Worm (Caenorhabditis elegans) whole organism, young adult: Measurements from ENCODE around the gene clec-223.

Source experiments
- B0261.1 ChIP-seq: sonication (generic microtip); optimal IDR thresholded peaks from 2 replicates; lab custom pipeline; 2016; ENCODE audit warnings: mild to moderate bottlenecking, missing genetic modification characterization, moderate library complexity, missing compliant biosample characterization
- C06A6.2 ChIP-seq: fragments of 200-800 bp; sonication (Bioruptor generic); conservative IDR thresholded peaks from 2 replicates; pipeline ENCODE4 v1.3.6; 2022; ENCODE audit warnings: missing genetic modification characterization, missing compliant biosample characterization
- D2030.7 ChIP-seq: fragments of 200-800 bp; sonication (Bioruptor generic); IDR thresholded peaks from 2 replicates; pipeline ENCODE4 v1.3.6; 2022; ENCODE audit warnings: missing genetic modification reagents, missing genetic modification characterization, missing compliant biosample characterization
- F33H1.4 ChIP-seq: fragments of 200-800 bp; sonication (Bioruptor generic); IDR thresholded peaks from 2 replicates; pipeline ENCODE4 v1.3.6; 2022; ENCODE audit warnings: missing genetic modification reagents, missing genetic modification characterization, missing compliant biosample characterization
- F49E8.2 ChIP-seq: sonication (generic microtip); optimal IDR thresholded peaks from 3 replicates; lab custom pipeline; 2017; ENCODE audit warnings: missing genetic modification characterization, mild to moderate bottlenecking, missing compliant biosample characterization, antibody characterized with exemption, moderate library complexity; ENCODE audit not compliant: insufficient read depth
- F52B5.7 ChIP-seq: sonication (generic microtip); optimal IDR thresholded peaks from 2 replicates; lab custom pipeline; 2016; ENCODE audit warnings: mild to moderate bottlenecking, missing genetic modification characterization, missing compliant biosample characterization
- F55B11.4 ChIP-seq: sonication (generic microtip); optimal IDR thresholded peaks from 2 replicates; lab custom pipeline; 2016; ENCODE audit warnings: missing compliant biosample characterization, missing genetic modification characterization, borderline replicate concordance; ENCODE audit not compliant: insufficient read depth
- K11D2.4 ChIP-seq: fragments of 200-800 bp; sonication (Bioruptor generic); IDR thresholded peaks from 2 replicates; pipeline ENCODE4 v1.3.6; 2022; ENCODE audit warnings: missing genetic modification reagents, missing genetic modification characterization, missing compliant biosample characterization
- T07F8.4 ChIP-seq: sonication (generic microtip); optimal IDR thresholded peaks from 2 replicates; lab custom pipeline; 2016; ENCODE audit warnings: mild to moderate bottlenecking, missing genetic modification characterization, moderate library complexity, missing compliant biosample characterization
- ama-1 ChIP-seq, 3 experiments: fragments of 150-350 bp in 1 of 3; sonication (generic microtip) in 2 of 3; optimal IDR thresholded peaks; 2 replicates each; lab custom pipeline; 2014 to 2018; ENCODE audit warnings: missing biosample characterization in 2 of 3, missing genetic modification characterization in 2 of 3, missing genetic modification reagents in 2 of 3
- atf-7 ChIP-seq: sonication (generic microtip); optimal IDR thresholded peaks from 2 replicates; lab custom pipeline; 2017; ENCODE audit warnings: mild to moderate bottlenecking, missing genetic modification characterization, missing compliant biosample characterization
- athp-1 ChIP-seq: sonication (generic microtip); optimal IDR thresholded peaks from 2 replicates; lab custom pipeline; 2017; ENCODE audit warnings: mild to moderate bottlenecking, missing genetic modification characterization, missing compliant biosample characterization
- ccch-3 ChIP-seq: fragments of 200-800 bp; sonication (Bioruptor generic); optimal IDR thresholded peaks from 2 replicates; lab custom pipeline; 2018; ENCODE audit warnings: mild to moderate bottlenecking, missing genetic modification characterization, missing compliant biosample characterization
- ceh-27 ChIP-seq: fragments of 200-800 bp; sonication (Bioruptor generic); optimal IDR thresholded peaks from 2 replicates; lab custom pipeline; 2018; ENCODE audit warnings: mild to moderate bottlenecking, missing genetic modification characterization, moderate library complexity, missing compliant biosample characterization
- ceh-91 ChIP-seq: fragments of 200-800 bp; sonication (Bioruptor generic); IDR thresholded peaks from 2 replicates; pipeline ENCODE4 v1.3.6; 2022; ENCODE audit warnings: missing genetic modification reagents, missing genetic modification characterization, missing compliant biosample characterization
- die-1 ChIP-seq: sonication (generic microtip); optimal IDR thresholded peaks from 2 replicates; lab custom pipeline; 2016; ENCODE audit warnings: missing genotype, mild to moderate bottlenecking, missing genetic modification characterization, missing compliant biosample characterization
- dpff-1 ChIP-seq: sonication (generic microtip); optimal IDR thresholded peaks from 2 replicates; lab custom pipeline; 2017; ENCODE audit warnings: mild to moderate bottlenecking, missing genetic modification characterization, missing compliant biosample characterization
- efl-1 ChIP-seq: fragments of 150-350 bp; optimal IDR thresholded peaks from 2 replicates; lab custom pipeline; 2014; ENCODE audit warnings: missing biosample characterization, missing genetic modification reagents, missing genetic modification characterization
- ets-4 ChIP-seq: fragments of 200-800 bp; sonication (Bioruptor generic); optimal IDR thresholded peaks from 2 replicates; lab custom pipeline; 2018; ENCODE audit warnings: mild to moderate bottlenecking, missing genetic modification characterization, missing compliant biosample characterization
- gei-17 ChIP-seq: fragments of 200-800 bp; sonication (Bioruptor generic); optimal IDR thresholded peaks from 2 replicates; lab custom pipeline; 2018; ENCODE audit warnings: mild to moderate bottlenecking, missing genetic modification characterization, missing compliant biosample characterization
- him-1 ChIP-seq: sonication (generic microtip); optimal IDR thresholded peaks from 2 replicates; lab custom pipeline; 2016; ENCODE audit warnings: missing genotype, missing genetic modification reagents, missing genetic modification characterization, missing compliant biosample characterization
- hlh-26 ChIP-seq: fragments of 200-800 bp; sonication (Bioruptor generic); conservative IDR thresholded peaks from 2 replicates; pipeline ENCODE4 v1.3.6; 2022; ENCODE audit warnings: missing genetic modification reagents, missing genetic modification characterization, missing compliant biosample characterization
- hmg-20 ChIP-seq: fragments of 200-800 bp; sonication (Bioruptor generic); IDR thresholded peaks from 2 replicates; pipeline ENCODE4 v1.3.6; 2022; ENCODE audit warnings: missing genetic modification reagents, missing genetic modification characterization, missing compliant biosample characterization
- hsf-1 ChIP-seq: fragments of 200-800 bp; sonication (Bioruptor generic); IDR thresholded peaks from 2 replicates; pipeline ENCODE4 v1.3.6; 2022; ENCODE audit warnings: missing genetic modification reagents, missing genetic modification characterization, missing compliant biosample characterization
- lin-35 ChIP-seq, 3 experiments: fragments of 150-350 bp in 2 of 3; sonication (generic microtip) in 1 of 3; optimal IDR thresholded peaks; 2 replicates each; lab custom pipeline; 2014 to 2018; ENCODE audit warnings: missing biosample characterization in 3 of 3, missing genetic modification characterization in 3 of 3, missing genetic modification reagents in 3 of 3
- lin-54 ChIP-seq: fragments of 200-800 bp; sonication (Bioruptor generic); optimal IDR thresholded peaks from 2 replicates; lab custom pipeline; 2018; ENCODE audit warnings: mild to moderate bottlenecking, missing genetic modification characterization, missing compliant biosample characterization
- lsl-1 ChIP-seq: fragments of 200-800 bp; sonication (Bioruptor generic); optimal IDR thresholded peaks from 2 replicates; lab custom pipeline; 2018; ENCODE audit warnings: mild to moderate bottlenecking, missing genetic modification characterization, moderate library complexity, missing compliant biosample characterization
- madf-3 ChIP-seq: fragments of 200-800 bp; sonication (Bioruptor generic); IDR thresholded peaks from 2 replicates; pipeline ENCODE4 v1.3.6; 2022; ENCODE audit warnings: missing genetic modification reagents, missing genetic modification characterization, missing compliant biosample characterization
- madf-6 ChIP-seq: fragments of 200-800 bp; sonication (Bioruptor generic); IDR thresholded peaks from 2 replicates; pipeline ENCODE4 v1.3.6; 2022; ENCODE audit warnings: missing genetic modification reagents, missing genetic modification characterization, missing compliant biosample characterization
- madf-8 ChIP-seq: fragments of 200-800 bp; sonication (Bioruptor generic); conservative IDR thresholded peaks from 2 replicates; pipeline ENCODE4 v1.3.6; 2022; ENCODE audit warnings: missing genetic modification reagents, missing genetic modification characterization, missing compliant biosample characterization
- mcd-1 ChIP-seq: fragments of 200-800 bp; sonication (Bioruptor generic); IDR thresholded peaks from 2 replicates; pipeline ENCODE4 v1.3.6; 2022; ENCODE audit warnings: missing genetic modification reagents, missing genetic modification characterization, missing compliant biosample characterization
- mel-28 ChIP-seq: sonication (generic microtip); optimal IDR thresholded peaks from 2 replicates; lab custom pipeline; 2016; ENCODE audit warnings: borderline replicate concordance, mild to moderate bottlenecking, missing genetic modification characterization, missing compliant biosample characterization
- mes-4 ChIP-seq: sonication (generic microtip); optimal IDR thresholded peaks from 2 replicates; lab custom pipeline; 2016; ENCODE audit warnings: missing genotype, missing genetic modification characterization, missing compliant biosample characterization
- nhr-120 ChIP-seq: fragments of 200-800 bp; sonication (Bioruptor generic); IDR thresholded peaks from 2 replicates; pipeline ENCODE4 v1.3.6; 2022; ENCODE audit warnings: missing genetic modification characterization, missing compliant biosample characterization
- nhr-179 ChIP-seq: sonication (generic microtip); optimal IDR thresholded peaks from 2 replicates; lab custom pipeline; 2016; ENCODE audit warnings: mild to moderate bottlenecking, missing genetic modification characterization, missing compliant biosample characterization
- snpc-1.1 ChIP-seq: sonication (generic microtip); optimal IDR thresholded peaks from 2 replicates; lab custom pipeline; 2017; ENCODE audit warnings: missing genetic modification characterization, mild to moderate bottlenecking, missing compliant biosample characterization, antibody characterized with exemption, moderate library complexity, missing genotype, missing genetic modification reagents; ENCODE audit not compliant: insufficient read depth
- snpc-1.3 ChIP-seq: sonication (generic microtip); optimal IDR thresholded peaks from 2 replicates; lab custom pipeline; 2017; ENCODE audit warnings: missing genetic modification characterization, mild to moderate bottlenecking, missing compliant biosample characterization, antibody characterized with exemption, moderate library complexity, missing genotype, missing genetic modification reagents; ENCODE audit not compliant: insufficient read depth
- snpc-3.4 ChIP-seq: sonication (generic microtip); optimal IDR thresholded peaks from 2 replicates; lab custom pipeline; 2017; ENCODE audit warnings: missing genetic modification characterization, mild to moderate bottlenecking, missing compliant biosample characterization, antibody characterized with exemption, moderate library complexity, missing genotype, missing genetic modification reagents
- snpc-4 ChIP-seq, 5 experiments: fragments of 150-350 bp in 1 of 5; sonication (generic microtip) in 4 of 5; optimal IDR thresholded peaks; 2 replicates each; lab custom pipeline; 2014 to 2018; ENCODE audit warnings: missing genetic modification characterization in 5 of 5, missing biosample characterization in 3 of 5, antibody characterized with exemption in 2 of 5, mild to moderate bottlenecking in 2 of 5, missing compliant biosample characterization in 2 of 5, missing genotype in 2 of 5, moderate library complexity in 2 of 5, missing genetic modification reagents in 1 of 5
- somi-1 ChIP-seq: fragments of 200-800 bp; sonication (Bioruptor generic); optimal IDR thresholded peaks from 2 replicates; lab custom pipeline; 2018; ENCODE audit warnings: mild to moderate bottlenecking, missing genetic modification characterization, missing compliant biosample characterization
- sptf-2 ChIP-seq: fragments of 200-800 bp; sonication (Bioruptor generic); optimal IDR thresholded peaks from 2 replicates; lab custom pipeline; 2018; ENCODE audit warnings: mild to moderate bottlenecking, missing genetic modification characterization, missing compliant biosample characterization
- tlf-1 ChIP-seq: fragments of 200-800 bp; sonication (Bioruptor generic); optimal IDR thresholded peaks from 2 replicates; lab custom pipeline; 2018; ENCODE audit warnings: mild to moderate bottlenecking, missing genetic modification characterization, missing compliant biosample characterization
- unc-130 ChIP-seq: sonication (generic microtip); optimal IDR thresholded peaks from 2 replicates; lab custom pipeline; 2016; ENCODE audit warnings: missing genetic modification reagents, missing genetic modification characterization, missing compliant biosample characterization
- unc-62 ChIP-seq: fragments of 150-350 bp; optimal IDR thresholded peaks from 2 replicates; lab custom pipeline; 2014; ENCODE audit warnings: missing biosample characterization, missing genetic modification reagents, missing genetic modification characterization
- xnd-1 ChIP-seq: sonication (generic microtip); optimal IDR thresholded peaks from 2 replicates; lab custom pipeline; 2016; ENCODE audit warnings: missing genotype, missing genetic modification reagents, missing genetic modification characterization, missing compliant biosample characterization

clec-223 gene

DNA sequence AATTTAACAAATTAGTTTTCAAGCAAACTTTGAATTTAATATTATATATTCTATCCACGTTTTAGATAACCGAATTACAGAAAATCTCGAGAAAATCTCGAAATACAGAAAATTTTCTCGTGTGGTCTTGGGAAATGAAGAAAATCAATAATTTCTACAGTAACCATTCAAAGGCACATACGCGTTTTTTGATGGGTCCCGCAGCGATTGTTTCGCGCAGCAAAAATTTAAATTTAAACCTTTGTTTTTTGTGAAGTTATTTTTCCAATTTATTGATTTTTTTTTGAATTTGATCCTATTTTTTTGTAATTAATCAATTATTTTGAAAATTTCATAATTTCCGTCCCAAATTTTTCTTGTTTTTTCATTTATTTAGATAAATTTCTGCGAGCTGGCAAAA, 6.6 kb downstream of the clec-223 start:
- TF ChIP-seq hsf-1 (GFP tag; lab: Robert Waterston, UW) = no peak
- TF ChIP-seq snpc-1.3 = peak; percentile 40
- no peak for TF ChIP-seq unc-62 (GFP tag; lab: Kevin White, UChicago)
- no peak for TF ChIP-seq madf-3
- TF ChIP-seq ceh-27 (GFP tag; lab: Kevin White, UChicago) = no peak
- TF ChIP-seq ceh-91 = peak; percentile 45; the same call in 1 of the 2 replicates
- TF ChIP-seq K11D2.4 (GFP tag; lab: Robert Waterston, UW) = no peak
- TF ChIP-seq ccch-3 (GFP tag; lab: Kevin White, UChicago) = no peak
- peak; percentile 6 for TF ChIP-seq athp-1 (tag; lab: Kevin White, UChicago)
- TF ChIP-seq snpc-3.4 (tag; lab: Kevin White, UChicago) = peak; percentile 72
- TF ChIP-seq him-1 (tag; lab: Kevin White, UChicago) = peak; percentile 5
- TF ChIP-seq atf-7 (tag; lab: Kevin White, UChicago) = no peak
- TF ChIP-seq mes-4 (tag; lab: Kevin White, UChicago) = no peak
- TF ChIP-seq D2030.7 (GFP tag; lab: Robert Waterston, UW) = peak; percentile 51; the same call in 1 of the 2 replicates
- peak; percentile 22 for TF ChIP-seq efl-1
- no peak for TF ChIP-seq T07F8.4 (tag; lab: Kevin White, UChicago)
- peak; percentile 95 for TF ChIP-seq madf-6 (GFP tag; lab: Robert Waterston, UW)
- TF ChIP-seq dpff-1 (tag; lab: Kevin White, UChicago) = no peak
- no peak for TF ChIP-seq unc-130 (GFP tag; lab: Kevin White, UChicago)
- no peak for TF ChIP-seq ama-1 (optimal IDR thresholded peaks at IDR 0.05; lab: Kevin White, UChicago)
- no peak for TF ChIP-seq ama-1 (GFP tag; optimal IDR thresholded peaks at IDR 0.05; lab: Kevin White, UChicago)
- TF ChIP-seq snpc-4 (GFP tag; optimal IDR thresholded peaks at IDR 0.05; lab: Kevin White, UChicago) = no peak
- TF ChIP-seq snpc-4 (tag; optimal IDR thresholded peaks at IDR 0.05; lab: Kevin White, UChicago) = peak in 1 of 4 experiments; percentile 47
- TF ChIP-seq lin-54 (GFP tag; lab: Kevin White, UChicago) = peak; percentile 78
- no peak for TF ChIP-seq nhr-179 (tag; lab: Kevin White, UChicago)
- peak; percentile 95 for TF ChIP-seq F33H1.4 (GFP tag; lab: Robert Waterston, UW)
- no peak for TF ChIP-seq hlh-26
- peak; percentile 37; the same call in 1 of the 2 replicates for TF ChIP-seq mcd-1 (GFP tag; lab: Robert Waterston, UW)
- TF ChIP-seq lin-35 (GFP tag; optimal IDR thresholded peaks at IDR 0.05; lab: Kevin White, UChicago) = no peak
- no peak for TF ChIP-seq somi-1 (GFP tag; lab: Kevin White, UChicago)
- no peak for TF ChIP-seq die-1
- TF ChIP-seq tlf-1 (GFP tag; lab: Kevin White, UChicago) = no peak
- TF ChIP-seq snpc-1.1 = peak; percentile 1
- TF ChIP-seq F55B11.4 (tag; lab: Kevin White, UChicago) = no peak
- TF ChIP-seq hmg-20 = no peak
- no peak for TF ChIP-seq gei-17
- TF ChIP-seq F52B5.7 (tag; lab: Kevin White, UChicago) = no peak
- TF ChIP-seq madf-8 (GFP tag; lab: Robert Waterston, UW) = peak; percentile 81
- TF ChIP-seq mel-28 (tag; lab: Kevin White, UChicago) = no peak
- TF ChIP-seq sptf-2 (GFP tag; lab: Kevin White, UChicago) = no peak
- TF ChIP-seq B0261.1 (tag; lab: Kevin White, UChicago) = no peak
- TF ChIP-seq F49E8.2 = peak; percentile 37
- TF ChIP-seq lsl-1 (GFP tag; lab: Kevin White, UChicago) = peak; percentile 93
- TF ChIP-seq xnd-1 (tag; lab: Kevin White, UChicago) = peak; percentile 96
- no peak for TF ChIP-seq ets-4 (GFP tag; lab: Kevin White, UChicago)
- TF ChIP-seq nhr-120 (GFP tag; lab: Robert Waterston, UW) = no peak
- TF ChIP-seq C06A6.2 (GFP tag; lab: Robert Waterston, UW) = no peak
